Worm (Caenorhabditis elegans) whole organism, L2 larva: ENCODE measurements around the gene sox-2.

Experiments
- alr-1 ChIP-seq: fragments of 150-350 bp; optimal IDR thresholded peaks from 2 replicates; lab custom pipeline; 2014; ENCODE audit warnings: missing biosample characterization, missing genetic modification characterization
- blmp-1 ChIP-seq: sonication (generic microtip); optimal IDR thresholded peaks from 2 replicates; lab custom pipeline; 2017; ENCODE audit warnings: missing genetic modification characterization, mild to moderate bottlenecking, missing compliant biosample characterization, antibody characterized with exemption, moderate library complexity; ENCODE audit not compliant: insufficient read depth
- egl-27 ChIP-seq: sonication (generic microtip); optimal IDR thresholded peaks from 3 replicates; lab custom pipeline; 2017; ENCODE audit warnings: missing biosample characterization, missing genetic modification reagents, missing genetic modification characterization
- fos-1 ChIP-seq: fragments of 150-350 bp; optimal IDR thresholded peaks from 2 replicates; lab custom pipeline; 2014; ENCODE audit warnings: missing biosample characterization, missing genetic modification characterization
- lin-11 ChIP-seq: fragments of 150-350 bp; sonication (generic microtip); optimal IDR thresholded peaks from 2 replicates; lab custom pipeline; 2014; ENCODE audit warnings: missing biosample characterization, missing genetic modification characterization, inconsistent platforms, mixed read lengths
- lsy-2 ChIP-seq, 2 experiments: fragments of 150-350 bp in 1 of 2; sonication (generic microtip) in 1 of 2; optimal IDR thresholded peaks; 2 replicates each; lab custom pipeline; 2014 to 2017; ENCODE audit warnings: missing biosample characterization in 2 of 2, missing genetic modification characterization in 2 of 2
- nhr-25 ChIP-seq: fragments of 150-350 bp; sonication (generic microtip); optimal IDR thresholded peaks from 3 replicates; lab custom pipeline; 2014; ENCODE audit warnings: missing biosample characterization, missing genetic modification characterization
- nhr-6 ChIP-seq: fragments of 150-350 bp; optimal IDR thresholded peaks from 2 replicates; lab custom pipeline; 2014; ENCODE audit warnings: missing biosample characterization, missing genetic modification characterization
- nhr-77 ChIP-seq: fragments of 150-350 bp; optimal IDR thresholded peaks from 2 replicates; lab custom pipeline; 2014; ENCODE audit warnings: missing biosample characterization, missing genetic modification characterization
- snpc-4 ChIP-seq: fragments of 150-350 bp; optimal IDR thresholded peaks from 2 replicates; lab custom pipeline; 2014; ENCODE audit warnings: missing biosample characterization, missing genetic modification characterization
- unc-55 ChIP-seq: fragments of 150-350 bp; sonication (generic microtip); optimal IDR thresholded peaks from 3 replicates; lab custom pipeline; 2014; ENCODE audit warnings: missing biosample characterization, missing genetic modification reagents, missing genetic modification characterization
- unc-62 ChIP-seq: fragments of 150-350 bp; optimal IDR thresholded peaks from 2 replicates; lab custom pipeline; 2014; ENCODE audit warnings: missing biosample characterization, missing genetic modification reagents, missing genetic modification characterization

DNA sequence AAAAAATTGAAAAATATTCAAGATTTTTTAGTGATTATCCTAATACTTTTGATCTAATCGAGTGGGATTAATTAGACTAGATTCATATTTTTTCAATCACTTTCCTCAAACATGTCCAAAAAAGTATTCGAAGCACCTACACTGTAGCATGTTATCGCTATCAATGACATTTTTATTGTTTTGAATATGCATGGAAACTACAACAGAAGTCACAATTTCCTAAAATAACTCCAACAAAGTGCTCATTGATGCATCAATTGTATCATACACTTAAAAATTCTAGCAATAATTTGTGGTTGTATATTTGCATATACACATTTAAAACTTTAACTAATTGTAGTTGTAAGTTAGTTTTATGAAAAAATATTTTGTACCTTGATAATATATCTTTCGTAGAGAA lies 23.4 kb downstream of the sox-2 start:
- TF ChIP-seq egl-27 (tag; lab: Kevin White, UChicago) = no peak
- peak; percentile 0 for TF ChIP-seq fos-1
- no peak for TF ChIP-seq snpc-4
- no peak for TF ChIP-seq lin-11 (tag; lab: Kevin White, UChicago)
- TF ChIP-seq unc-55 (GFP tag; lab: Kevin White, UChicago) = no peak
- no peak for TF ChIP-seq nhr-25 (tag; lab: Kevin White, UChicago)
- no peak for TF ChIP-seq nhr-6 (tag; lab: Kevin White, UChicago)
- TF ChIP-seq lsy-2 (tag; optimal IDR thresholded peaks at IDR 0.05; lab: Kevin White, UChicago) = no peak
- TF ChIP-seq blmp-1 (tag; lab: Kevin White, UChicago) = no peak
- TF ChIP-seq nhr-77 (tag; lab: Kevin White, UChicago) = no peak
- no peak for TF ChIP-seq unc-62 (GFP tag; lab: Kevin White, UChicago)
- TF ChIP-seq alr-1 (tag; lab: Kevin White, UChicago) = no peak
